Fruit fly (Drosophila melanogaster): Measurements from ENCODE around the gene Gnmt.

DNA sequence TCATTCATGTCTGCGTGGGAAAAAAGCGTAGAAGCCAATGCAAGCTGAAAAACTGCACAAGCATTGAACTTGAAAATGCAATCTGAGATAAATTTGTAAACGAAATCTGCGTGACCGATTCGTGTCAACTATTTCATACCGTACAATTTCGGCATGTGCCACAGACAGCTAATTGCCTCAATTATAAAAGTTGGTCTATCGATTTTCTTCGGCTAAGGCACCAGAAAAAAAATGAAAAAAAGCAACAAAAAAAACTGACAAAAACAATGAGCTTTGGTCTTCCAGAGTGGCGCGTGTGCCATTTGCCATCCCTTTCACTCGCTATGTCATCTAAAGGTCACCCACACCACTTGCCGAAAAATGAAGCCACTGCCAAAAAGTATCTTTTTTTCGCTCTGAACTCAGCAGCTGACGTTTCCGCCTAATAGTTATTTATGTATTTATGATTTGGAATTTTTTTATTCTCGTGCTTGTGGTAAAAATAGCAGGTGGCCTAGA, 44.2 kb downstream of the Gnmt start:
- TF ChIP-seq tj (GFP tag; optimal IDR thresholded peaks at IDR 0.05) (no peak), bab1 (GFP tag; optimal IDR thresholded peaks at IDR 0.05) (no peak), CG1620 (GFP tag; optimal IDR thresholded peaks at IDR 0.05) (no peak)

Measured in whole organism, adult.